Worm (Caenorhabditis elegans) whole organism, L1 larva: ENCODE results near the gene irld-42.

ENCODE experiments used
- C16A3.4 ChIP-seq: fragments of 150-350 bp; optimal IDR thresholded peaks from 2 replicates; lab custom pipeline; 2014; ENCODE audit warnings: missing biosample characterization, missing genetic modification characterization
- F16B12.6 ChIP-seq: fragments of 150-350 bp; optimal IDR thresholded peaks from 2 replicates; lab custom pipeline; 2014; ENCODE audit warnings: missing biosample characterization, missing genetic modification characterization
- Y116A8C.19 ChIP-seq: sonication (generic microtip); optimal IDR thresholded peaks from 2 replicates; lab custom pipeline; 2016; ENCODE audit warnings: missing compliant biosample characterization, missing genetic modification characterization, borderline replicate concordance
- alr-1 ChIP-seq: fragments of 200-800 bp; sonication (Bioruptor generic); optimal IDR thresholded peaks from 2 replicates; lab custom pipeline; 2018; ENCODE audit warnings: borderline replicate concordance, mild to moderate bottlenecking, missing genetic modification characterization, missing compliant biosample characterization
- blmp-1 ChIP-seq: fragments of 150-350 bp; optimal IDR thresholded peaks from 2 replicates; lab custom pipeline; 2014; ENCODE audit warnings: missing biosample characterization, missing genetic modification characterization
- ceh-63 ChIP-seq: fragments of 200-800 bp; sonication (Bioruptor generic); optimal IDR thresholded peaks from 2 replicates; lab custom pipeline; 2018; ENCODE audit warnings: mild to moderate bottlenecking, missing genetic modification characterization, missing compliant biosample characterization
- ceh-90 ChIP-seq: sonication (generic microtip); optimal IDR thresholded peaks from 2 replicates; lab custom pipeline; 2016; ENCODE audit warnings: missing genetic modification characterization, missing compliant biosample characterization
- dpl-1 ChIP-seq, 3 experiments: fragments of 150-350 bp in 2 of 3; sonication (generic microtip) in 1 of 3; optimal IDR thresholded peaks; 2 replicates each; lab custom pipeline; 2014 to 2017; ENCODE audit warnings: missing biosample characterization in 3 of 3, missing genetic modification characterization in 3 of 3, missing genetic modification reagents in 3 of 3
- dsc-1 ChIP-seq: sonication (generic microtip); optimal IDR thresholded peaks from 2 replicates; lab custom pipeline; 2016; ENCODE audit warnings: mild to moderate bottlenecking, missing genetic modification characterization, missing compliant biosample characterization
- efl-1 ChIP-seq, 4 experiments: fragments of 150-350 bp; optimal IDR thresholded peaks in 3 of 4; peaks in 1 of 4; 1 replicate in 1 of 4; 2 replicates in 3 of 4; lab custom pipeline; 2014; ENCODE audit warnings: missing biosample characterization in 2 of 4, missing genetic modification characterization in 2 of 4, missing genetic modification reagents in 2 of 4
- ets-5 ChIP-seq: fragments of 200-800 bp; sonication (Bioruptor generic); IDR thresholded peaks from 2 replicates; pipeline ENCODE4 v1.3.6; 2022; ENCODE audit warnings: missing genetic modification characterization, missing compliant biosample characterization
- fkh-10 ChIP-seq: sonication (generic microtip); optimal IDR thresholded peaks from 2 replicates; lab custom pipeline; 2017; ENCODE audit warnings: missing biosample characterization, missing genetic modification reagents, missing genetic modification characterization
- fkh-4 ChIP-seq: sonication (generic microtip); optimal IDR thresholded peaks from 2 replicates; lab custom pipeline; 2016; ENCODE audit warnings: missing compliant biosample characterization, missing genetic modification characterization, borderline replicate concordance
- fos-1 ChIP-seq: fragments of 150-350 bp; optimal IDR thresholded peaks from 2 replicates; lab custom pipeline; 2014; ENCODE audit warnings: missing biosample characterization, missing genetic modification characterization
- grh-1 ChIP-seq: fragments of 200-800 bp; sonication (Bioruptor generic); IDR thresholded peaks from 2 replicates; pipeline ENCODE4 v1.3.6; 2022; ENCODE audit warnings: missing genetic modification reagents, missing genetic modification characterization, missing compliant biosample characterization
- hlh-17 ChIP-seq: fragments of 200-800 bp; sonication (Bioruptor generic); optimal IDR thresholded peaks from 2 replicates; lab custom pipeline; 2018; ENCODE audit warnings: missing genetic modification characterization, mild to moderate bottlenecking, missing compliant biosample characterization, moderate library complexity, borderline replicate concordance
- hlh-4 ChIP-seq: sonication (generic microtip); optimal IDR thresholded peaks from 2 replicates; lab custom pipeline; 2016; ENCODE audit warnings: mild to moderate bottlenecking, missing genetic modification characterization, missing compliant biosample characterization
- hpl-2 ChIP-seq: fragments of 150-350 bp; optimal IDR thresholded peaks from 2 replicates; lab custom pipeline; 2014; ENCODE audit warnings: missing biosample characterization, missing genetic modification reagents, missing genetic modification characterization
- irx-1 ChIP-seq: sonication (generic microtip); optimal IDR thresholded peaks from 2 replicates; lab custom pipeline; 2016; ENCODE audit warnings: missing genetic modification characterization, missing compliant biosample characterization
- isw-1 ChIP-seq: fragments of 200-800 bp; sonication (Bioruptor generic); IDR thresholded peaks from 2 replicates; pipeline ENCODE4 v1.3.6; 2022; ENCODE audit warnings: missing genetic modification characterization, missing compliant biosample characterization
- jun-1 ChIP-seq: fragments of 150-350 bp; optimal IDR thresholded peaks from 2 replicates; lab custom pipeline; 2014; ENCODE audit warnings: missing biosample characterization, missing genetic modification reagents, missing genetic modification characterization
- lin-13 ChIP-seq: fragments of 150-350 bp; optimal IDR thresholded peaks from 2 replicates; lab custom pipeline; 2014; ENCODE audit warnings: missing biosample characterization, missing genetic modification reagents, missing genetic modification characterization
- lin-14 ChIP-seq: fragments of 200-800 bp; sonication (Bioruptor generic); optimal IDR thresholded peaks from 2 replicates; lab custom pipeline; 2018; ENCODE audit warnings: mild to moderate bottlenecking, missing genetic modification characterization, moderate library complexity, missing compliant biosample characterization
- lin-35 ChIP-seq, 2 experiments: fragments of 150-350 bp; optimal IDR thresholded peaks; 2 replicates each; lab custom pipeline; 2014; ENCODE audit warnings: missing biosample characterization in 2 of 2, missing genetic modification characterization in 2 of 2, missing genetic modification reagents in 2 of 2
- lsy-2 ChIP-seq, 2 experiments: fragments of 150-350 bp; optimal IDR thresholded peaks; 2 replicates each; lab custom pipeline; 2014; ENCODE audit warnings: missing biosample characterization in 2 of 2, missing genetic modification characterization in 2 of 2
- mdl-1 ChIP-seq, 2 experiments: fragments of 150-350 bp; optimal IDR thresholded peaks; 2 replicates each; lab custom pipeline; 2014 to 2017; ENCODE audit warnings: missing biosample characterization in 2 of 2, missing genetic modification characterization in 2 of 2, inconsistent platforms in 1 of 2
- mef-2 ChIP-seq: fragments of 150-350 bp; optimal IDR thresholded peaks from 2 replicates; lab custom pipeline; 2014; ENCODE audit warnings: missing biosample characterization, missing genetic modification characterization
- nhr-11 ChIP-seq: fragments of 150-350 bp; optimal IDR thresholded peaks from 2 replicates; lab custom pipeline; 2014; ENCODE audit warnings: missing biosample characterization, missing genetic modification characterization
- nhr-12 ChIP-seq: sonication (generic microtip); optimal IDR thresholded peaks from 2 replicates; lab custom pipeline; 2017; ENCODE audit warnings: missing biosample characterization, missing genetic modification characterization
- nhr-19 ChIP-seq: fragments of 200-800 bp; sonication (Bioruptor generic); conservative IDR thresholded peaks from 2 replicates; pipeline ENCODE4 v1.3.6; 2022; ENCODE audit warnings: missing genetic modification characterization, missing compliant biosample characterization
- nhr-20 ChIP-seq: sonication (generic microtip); optimal IDR thresholded peaks from 2 replicates; lab custom pipeline; 2016; ENCODE audit warnings: mild to moderate bottlenecking, missing genetic modification characterization, missing compliant biosample characterization
- nhr-28 ChIP-seq: fragments of 150-350 bp; optimal IDR thresholded peaks from 2 replicates; lab custom pipeline; 2014; ENCODE audit warnings: missing biosample characterization, missing genetic modification characterization
- nhr-71 ChIP-seq: sonication (generic microtip); optimal IDR thresholded peaks from 2 replicates; lab custom pipeline; 2016; ENCODE audit warnings: mild to moderate bottlenecking, missing genetic modification characterization, moderate library complexity, missing compliant biosample characterization
- nhr-76 ChIP-seq: sonication (generic microtip); optimal IDR thresholded peaks from 2 replicates; lab custom pipeline; 2017; ENCODE audit warnings: missing biosample characterization, missing genetic modification characterization
- nhr-77 ChIP-seq: fragments of 150-350 bp; optimal IDR thresholded peaks from 2 replicates; lab custom pipeline; 2014; ENCODE audit warnings: missing biosample characterization, missing genetic modification characterization
- nhr-85 ChIP-seq: sonication (generic microtip); peaks from one replicate; lab custom pipeline; 2016; ENCODE audit warnings: missing genetic modification characterization, inconsistent platforms, missing compliant biosample characterization
- nhr-90 ChIP-seq: sonication (generic microtip); optimal IDR thresholded peaks from 2 replicates; lab custom pipeline; 2016; ENCODE audit warnings: mild to moderate bottlenecking, missing genetic modification characterization, missing compliant biosample characterization; ENCODE audit not compliant: poor library complexity
- pax-3 ChIP-seq: fragments of 200-800 bp; sonication (Bioruptor generic); optimal IDR thresholded peaks from 2 replicates; lab custom pipeline; 2018; ENCODE audit warnings: mild to moderate bottlenecking, missing genetic modification characterization, moderate library complexity, missing compliant biosample characterization
- rnt-1 ChIP-seq: sonication (generic microtip); optimal IDR thresholded peaks from 2 replicates; lab custom pipeline; 2016; ENCODE audit warnings: mild to moderate bottlenecking, missing genetic modification characterization, moderate library complexity, missing compliant biosample characterization
- snpc-4 ChIP-seq: fragments of 150-350 bp; optimal IDR thresholded peaks from 2 replicates; lab custom pipeline; 2014; ENCODE audit warnings: missing biosample characterization, missing genetic modification characterization
- snu-23 ChIP-seq: sonication (generic microtip); optimal IDR thresholded peaks from 2 replicates; lab custom pipeline; 2016; ENCODE audit warnings: missing genetic modification characterization, missing compliant biosample characterization
- sptf-1 ChIP-seq: fragments of 150-350 bp; optimal IDR thresholded peaks from 2 replicates; lab custom pipeline; 2014; ENCODE audit warnings: missing biosample characterization, missing genetic modification characterization
- sup-37 ChIP-seq: fragments of 200-800 bp; sonication (Bioruptor generic); optimal IDR thresholded peaks from 2 replicates; lab custom pipeline; 2018; ENCODE audit warnings: mild to moderate bottlenecking, missing genetic modification characterization, missing compliant biosample characterization
- swsn-7 ChIP-seq: sonication (generic microtip); optimal IDR thresholded peaks from 2 replicates; lab custom pipeline; 2016; ENCODE audit warnings: missing genetic modification characterization, missing compliant biosample characterization
- tbx-2 ChIP-seq: sonication (generic microtip); optimal IDR thresholded peaks from 2 replicates; lab custom pipeline; 2016; ENCODE audit warnings: missing genetic modification characterization, missing compliant biosample characterization
- unc-62 ChIP-seq: fragments of 150-350 bp; optimal IDR thresholded peaks from 2 replicates; lab custom pipeline; 2014; ENCODE audit warnings: missing biosample characterization, missing genetic modification reagents, missing genetic modification characterization
- unc-86 ChIP-seq: sonication (generic microtip); optimal IDR thresholded peaks from 2 replicates; lab custom pipeline; 2016; ENCODE audit warnings: missing genetic modification characterization, missing compliant biosample characterization
- unc-98 ChIP-seq: fragments of 200-800 bp; sonication (Bioruptor generic); IDR thresholded peaks from 2 replicates; pipeline ENCODE4 v1.3.6; 2022; ENCODE audit warnings: missing genetic modification characterization, missing compliant biosample characterization
- xbp-1 ChIP-seq: sonication (generic microtip); optimal IDR thresholded peaks from 2 replicates; lab custom pipeline; 2016; ENCODE audit warnings: missing genetic modification characterization, missing compliant biosample characterization
- zag-1 ChIP-seq: fragments of 150-350 bp; optimal IDR thresholded peaks from 2 replicates; lab custom pipeline; 2014; ENCODE audit warnings: missing biosample characterization, missing genetic modification characterization

Gene irld-42

ce11 chrV:1629329-1629728 lies 39.0 kb upstream of the irld-42 start, which contains the start of gene nhr-238:
nhr-238 (minus strand) TSS chrV:1629432.
- TF ChIP-seq alr-1 (tag; lab: Kevin White, UChicago) (no peak), nhr-71 (peak; percentile 31), nhr-19 (no peak), irx-1 (tag; lab: Kevin White, UChicago) (no peak), hlh-17 (no peak), xbp-1 (tag; lab: Kevin White, UChicago) (no peak), fos-1 (tag; lab: Kevin White, UChicago) (no peak), nhr-77 (tag; lab: Kevin White, UChicago) (peak; percentile 96), ceh-90 (tag; lab: Kevin White, UChicago) (no peak), nhr-85 (tag; lab: Kevin White, UChicago) (peak; percentile 63), sup-37 (GFP tag; lab: Kevin White, UChicago) (no peak), ets-5 (GFP tag; lab: Robert Waterston, UW) (no peak), swsn-7 (tag; lab: Kevin White, UChicago) (no peak), Y116A8C.19 (tag; lab: Kevin White, UChicago) (no peak), lin-35 (GFP tag; optimal IDR thresholded peaks at IDR 0.05; lab: Kevin White, UChicago) (peak in 1 of 2 experiments; percentile 6), nhr-28 (tag; lab: Kevin White, UChicago) (no peak), nhr-90 (no peak), nhr-76 (tag; lab: Kevin White, UChicago) (no peak), snu-23 (GFP tag; lab: Kevin White, UChicago) (peak; percentile 29), sptf-1 (no peak), hpl-2 (GFP tag; lab: Kevin White, UChicago) (no peak), efl-1 (optimal IDR thresholded peaks at IDR 0.05; lab: Kevin White, UChicago) (no peak), efl-1 (GFP tag; optimal IDR thresholded peaks at IDR 0.05 in 1 of 2; lab: Kevin White, UChicago) (no peak), ceh-63 (GFP tag; lab: Kevin White, UChicago) (no peak), nhr-20 (tag; lab: Kevin White, UChicago) (peak; percentile 54), unc-98 (no peak), grh-1 (no peak), mdl-1 (tag; optimal IDR thresholded peaks at IDR 0.05; lab: Kevin White, UChicago) (no peak), unc-86 (tag; lab: Kevin White, UChicago) (no peak), lin-14 (GFP tag; lab: Kevin White, UChicago) (no peak), lsy-2 (tag; optimal IDR thresholded peaks at IDR 0.05; lab: Kevin White, UChicago) (no peak), F16B12.6 (tag; lab: Kevin White, UChicago) (no peak), mef-2 (tag; lab: Kevin White, UChicago) (no peak), jun-1 (no peak), zag-1 (no peak), pax-3 (tag; lab: Kevin White, UChicago) (no peak), isw-1 (GFP tag; lab: Robert Waterston, UW) (no peak), rnt-1 (tag; lab: Kevin White, UChicago) (no peak), fkh-10 (GFP tag; lab: Kevin White, UChicago) (no peak), lin-13 (GFP tag; lab: Kevin White, UChicago) (no peak), C16A3.4 (tag; lab: Kevin White, UChicago) (no peak), blmp-1 (tag; lab: Kevin White, UChicago) (peak; percentile 18)

- TF ChIP-seq hlh-17 (no peak), fkh-4 (tag; lab: Kevin White, UChicago) (no peak), nhr-11 (tag; lab: Kevin White, UChicago) (no peak), fos-1 (tag; lab: Kevin White, UChicago) (no peak), tbx-2 (tag; lab: Kevin White, UChicago) (no peak), nhr-28 (tag; lab: Kevin White, UChicago) (no peak), hlh-4 (no peak), unc-86 (tag; lab: Kevin White, UChicago) (no peak), unc-62 (GFP tag; lab: Kevin White, UChicago) (no peak), snpc-4 (tag; lab: Kevin White, UChicago) (no peak), nhr-85 (tag; lab: Kevin White, UChicago) (no peak), nhr-12 (no peak), snu-23 (GFP tag; lab: Kevin White, UChicago) (no peak), sup-37 (GFP tag; lab: Kevin White, UChicago) (no peak), lin-35 (GFP tag; optimal IDR thresholded peaks at IDR 0.05; lab: Kevin White, UChicago) (no peak), fkh-10 (GFP tag; lab: Kevin White, UChicago) (no peak), C16A3.4 (tag; lab: Kevin White, UChicago) (no peak), dsc-1 (tag; lab: Kevin White, UChicago) (no peak), dpl-1 (GFP tag; optimal IDR thresholded peaks at IDR 0.05; lab: Kevin White, UChicago) (no peak), nhr-71 (no peak)
Observed at ce11 chrV:1631148-1631547, 37.2 kb upstream of the irld-42 start, which contains the start of gene Y46H3D.8. Y46H3D.8 (minus strand) TSS chrV:1631248.
